Worm (Caenorhabditis elegans) whole organism, mixed stage, embryonic: ENCODE results near the gene E02H1.5.

Source experiments
- M03D4.4 ChIP-seq: sonication (generic microtip); optimal IDR thresholded peaks from 2 replicates; lab custom pipeline; 2017; ENCODE audit warnings: mild to moderate bottlenecking, missing genetic modification characterization, missing compliant biosample characterization
- bed-3 ChIP-seq: fragments of 200-800 bp; sonication (Bioruptor generic); optimal IDR thresholded peaks from 3 replicates; lab custom pipeline; 2018; ENCODE audit warnings: mild to moderate bottlenecking, missing genetic modification characterization, moderate library complexity, missing compliant biosample characterization
- blmp-1 ChIP-seq: fragments of 150-350 bp; optimal IDR thresholded peaks from 2 replicates; lab custom pipeline; 2014; ENCODE audit warnings: missing biosample characterization, missing genetic modification characterization
- ceh-43 ChIP-seq: fragments of 200-800 bp; sonication (Bioruptor generic); optimal IDR thresholded peaks from 2 replicates; lab custom pipeline; 2018; ENCODE audit warnings: mild to moderate bottlenecking, missing genetic modification characterization, moderate library complexity, missing compliant biosample characterization
- ceh-83 ChIP-seq: fragments of 200-800 bp; sonication (Bioruptor generic); optimal IDR thresholded peaks from 2 replicates; lab custom pipeline; 2018; ENCODE audit warnings: mild to moderate bottlenecking, missing genetic modification characterization, missing compliant biosample characterization
- ces-1 ChIP-seq: fragments of 150-350 bp; optimal IDR thresholded peaks from 2 replicates; lab custom pipeline; 2014; ENCODE audit warnings: missing biosample characterization, missing genetic modification reagents, missing genetic modification characterization
- cnd-1 ChIP-seq: fragments of 200-800 bp; sonication (Bioruptor generic); optimal IDR thresholded peaks from 2 replicates; lab custom pipeline; 2018; ENCODE audit warnings: mild to moderate bottlenecking, missing genetic modification characterization, missing compliant biosample characterization
- drap-1 ChIP-seq: fragments of 200-800 bp; sonication (Bioruptor generic); optimal IDR thresholded peaks from 3 replicates; lab custom pipeline; 2018; ENCODE audit warnings: mild to moderate bottlenecking, missing genetic modification characterization, missing compliant biosample characterization
- elt-1 ChIP-seq: sonication (generic microtip); optimal IDR thresholded peaks from 2 replicates; lab custom pipeline; 2017; ENCODE audit warnings: missing genetic modification characterization, mild to moderate bottlenecking, missing compliant biosample characterization, antibody characterized with exemption, moderate library complexity, borderline replicate concordance; ENCODE audit not compliant: insufficient read depth
- elt-3 ChIP-seq: fragments of 150-350 bp; optimal IDR thresholded peaks from 2 replicates; lab custom pipeline; 2014; ENCODE audit warnings: missing biosample characterization, missing genetic modification characterization
- flh-1 ChIP-seq: fragments of 200-800 bp; sonication (Bioruptor generic); optimal IDR thresholded peaks from 2 replicates; lab custom pipeline; 2018; ENCODE audit warnings: mild to moderate bottlenecking, missing genetic modification characterization, moderate library complexity, missing compliant biosample characterization
- ham-2 ChIP-seq: fragments of 200-800 bp; sonication (Bioruptor generic); optimal IDR thresholded peaks from 2 replicates; lab custom pipeline; 2018; ENCODE audit warnings: mild to moderate bottlenecking, missing genetic modification characterization, missing compliant biosample characterization
- lin-13 ChIP-seq: fragments of 150-350 bp; optimal IDR thresholded peaks from 2 replicates; lab custom pipeline; 2014; ENCODE audit warnings: missing biosample characterization, missing genetic modification characterization
- lin-32 ChIP-seq: fragments of 200-800 bp; sonication (Bioruptor generic); optimal IDR thresholded peaks from 2 replicates; lab custom pipeline; 2018; ENCODE audit warnings: mild to moderate bottlenecking, missing genetic modification characterization, missing compliant biosample characterization
- mab-5 ChIP-seq: fragments of 150-350 bp; optimal IDR thresholded peaks from 2 replicates; lab custom pipeline; 2014; ENCODE audit warnings: missing biosample characterization, missing genetic modification characterization
- nhr-12 ChIP-seq: fragments of 150-350 bp; optimal IDR thresholded peaks from 2 replicates; lab custom pipeline; 2014; ENCODE audit warnings: missing biosample characterization, missing genetic modification characterization
- nhr-2 ChIP-seq: fragments of 150-350 bp; optimal IDR thresholded peaks from 2 replicates; lab custom pipeline; 2014; ENCODE audit warnings: missing biosample characterization, missing genetic modification characterization
- nhr-237 ChIP-seq: fragments of 150-350 bp; optimal IDR thresholded peaks from 2 replicates; lab custom pipeline; 2014; ENCODE audit warnings: missing biosample characterization, missing genetic modification characterization
- nhr-28 ChIP-seq: fragments of 150-350 bp; optimal IDR thresholded peaks from 2 replicates; lab custom pipeline; 2014; ENCODE audit warnings: missing biosample characterization, missing genetic modification characterization
- nhr-76 ChIP-seq: sonication (generic microtip); optimal IDR thresholded peaks from 2 replicates; lab custom pipeline; 2017; ENCODE audit warnings: missing biosample characterization, missing genetic modification characterization
- pha-4 ChIP-seq: fragments of 150-350 bp; optimal IDR thresholded peaks from 2 replicates; lab custom pipeline; 2018; ENCODE audit warnings: missing biosample characterization, missing genetic modification reagents, missing genetic modification characterization
- sem-2 ChIP-seq: fragments of 200-800 bp; sonication (Bioruptor generic); optimal IDR thresholded peaks from 2 replicates; lab custom pipeline; 2018; ENCODE audit warnings: mild to moderate bottlenecking, missing genetic modification characterization, missing compliant biosample characterization
- snpc-4 ChIP-seq: fragments of 150-350 bp; optimal IDR thresholded peaks from 2 replicates; lab custom pipeline; 2014; ENCODE audit warnings: missing biosample characterization, missing genetic modification characterization
- sptf-1 ChIP-seq: sonication (generic microtip); optimal IDR thresholded peaks from 2 replicates; lab custom pipeline; 2017; ENCODE audit warnings: mild to moderate bottlenecking, missing genetic modification characterization, moderate library complexity, missing compliant biosample characterization
- unc-39 ChIP-seq: fragments of 150-350 bp; optimal IDR thresholded peaks from 2 replicates; lab custom pipeline; 2014; ENCODE audit warnings: missing biosample characterization, missing genetic modification characterization
- unc-62 ChIP-seq: fragments of 150-350 bp; optimal IDR thresholded peaks from 2 replicates; lab custom pipeline; 2014; ENCODE audit warnings: missing biosample characterization, missing genetic modification reagents, missing genetic modification characterization
- ztf-11 ChIP-seq: fragments of 150-350 bp; optimal IDR thresholded peaks from 2 replicates; lab custom pipeline; 2014; ENCODE audit warnings: missing biosample characterization, missing genetic modification characterization

E02H1.5 gene

DNA sequence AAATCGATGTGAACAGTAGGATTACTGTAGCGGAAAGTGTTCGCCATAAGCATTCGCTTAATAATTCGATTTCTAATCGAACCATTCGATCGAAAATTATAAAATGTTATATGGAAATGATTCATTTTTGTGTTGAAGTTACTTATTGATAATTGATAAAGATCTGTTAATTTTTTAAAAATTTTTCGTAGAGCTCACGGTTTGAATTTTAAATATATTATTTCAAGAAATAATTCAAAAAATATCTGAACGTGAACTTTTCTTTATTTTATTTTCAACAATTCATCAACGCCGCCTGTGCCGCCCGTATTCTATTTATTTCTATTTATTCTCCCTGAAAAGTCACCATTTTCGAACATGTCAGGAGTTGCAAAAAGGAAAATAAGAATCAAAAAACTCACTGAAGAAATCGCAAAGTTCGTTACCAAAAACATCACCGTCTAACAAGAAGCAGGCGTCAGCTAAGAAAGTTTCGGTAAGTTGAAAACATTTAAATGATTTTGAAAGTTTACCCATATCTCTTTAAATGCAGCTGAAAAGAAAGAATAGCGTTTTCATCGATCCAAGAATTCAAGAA, 16.4 kb downstream of the E02H1.5 start, which contains the start of the genes T15H9.5 and T15H9.4:
T15H9.5 (minus strand) TSS at position 101 of the 577 bp plus-strand sequence.
T15H9.4 (plus strand) TSS at position 527 of the 577 bp plus-strand sequence.
- TF ChIP-seq snpc-4 (tag; lab: Kevin White, UChicago), result no peak
- TF ChIP-seq drap-1 (GFP tag; lab: Kevin White, UChicago), result no peak

- TF ChIP-seq nhr-76, result no peak
- no peak for TF ChIP-seq ztf-11 (tag; lab: Kevin White, UChicago)
- TF ChIP-seq nhr-2 (tag; lab: Kevin White, UChicago), result no peak
- TF ChIP-seq ceh-83 (GFP tag; lab: Kevin White, UChicago), result no peak
- TF ChIP-seq flh-1 (GFP tag; lab: Kevin White, UChicago), result no peak
- TF ChIP-seq sem-2 (GFP tag; lab: Kevin White, UChicago), result no peak
- TF ChIP-seq elt-3 (tag; lab: Kevin White, UChicago), result no peak
- TF ChIP-seq sptf-1 (tag; lab: Kevin White, UChicago), result no peak
- no peak for TF ChIP-seq mab-5 (tag; lab: Kevin White, UChicago)
- TF ChIP-seq bed-3 (GFP tag; lab: Kevin White, UChicago), result no peak
- TF ChIP-seq lin-13 (tag; lab: Kevin White, UChicago), result no peak
- TF ChIP-seq elt-1 (tag; lab: Kevin White, UChicago), result no peak
- TF ChIP-seq nhr-28 (tag; lab: Kevin White, UChicago), result no peak
- TF ChIP-seq unc-62 (GFP tag; lab: Kevin White, UChicago), result no peak
- TF ChIP-seq nhr-237 (tag; lab: Kevin White, UChicago), result no peak
Measured at ce11 chrII:9614728-9615127, 19.7 kb downstream of the E02H1.5 start, which contains the start of gene hlh-6. Gene hlh-6, minus strand, starts transcription at chrII:9614828.

ce11 chrII:9617039-9617901, 22.2 kb downstream of the E02H1.5 start, which contains the start of gene hal-3:
Gene hal-3, minus strand, starts transcription at chrII:9617125.
- TF ChIP-seq ceh-43 (GFP tag; lab: Kevin White, UChicago), result no peak
- no peak for TF ChIP-seq bed-3 (GFP tag; lab: Kevin White, UChicago)
- no peak for TF ChIP-seq ztf-11 (tag; lab: Kevin White, UChicago)
- no peak for TF ChIP-seq elt-3 (tag; lab: Kevin White, UChicago)
- no peak for TF ChIP-seq pha-4 (tag; lab: Kevin White, UChicago)
- TF ChIP-seq ces-1 (GFP tag; lab: Kevin White, UChicago), result no peak
- TF ChIP-seq sptf-1 (tag; lab: Kevin White, UChicago), result peak; percentile 2
- TF ChIP-seq ham-2 (GFP tag; lab: Kevin White, UChicago), result no peak

ce11 chrII:9617902-9618245, 22.9 kb downstream of the E02H1.5 start:
- TF ChIP-seq lin-32 (GFP tag; lab: Kevin White, UChicago) (no peak), nhr-76 (no peak), sptf-1 (tag; lab: Kevin White, UChicago) (no peak), ces-1 (GFP tag; lab: Kevin White, UChicago) (no peak), cnd-1 (tag; lab: Kevin White, UChicago) (no peak), nhr-237 (tag; lab: Kevin White, UChicago) (no peak), unc-39 (tag; lab: Kevin White, UChicago) (no peak), blmp-1 (tag; lab: Kevin White, UChicago) (no peak), flh-1 (GFP tag; lab: Kevin White, UChicago) (no peak), pha-4 (tag; lab: Kevin White, UChicago) (no peak), unc-62 (GFP tag; lab: Kevin White, UChicago) (no peak), M03D4.4 (tag; lab: Kevin White, UChicago) (no peak)

DNA sequence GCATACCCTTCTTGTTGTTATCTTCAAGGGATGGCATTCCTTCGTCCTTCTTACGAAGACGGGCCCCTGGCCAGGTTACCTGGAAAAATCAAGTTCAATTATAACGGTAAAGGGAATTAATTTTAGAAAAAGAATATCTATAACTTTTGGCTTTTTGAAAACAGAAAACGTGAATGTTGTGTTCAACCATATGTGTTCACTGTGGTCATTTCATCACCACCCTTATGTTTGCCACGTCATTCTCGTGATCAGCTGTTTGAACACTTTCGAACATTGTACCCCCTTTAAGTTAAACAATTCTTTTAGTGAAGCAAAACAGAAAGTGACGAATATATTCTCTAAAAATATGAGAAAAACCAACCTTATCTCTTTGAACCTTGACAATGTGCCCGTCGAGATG, 23.7 kb downstream of the E02H1.5 start:
- no peak for TF ChIP-seq sem-2 (GFP tag; lab: Kevin White, UChicago)
- no peak for TF ChIP-seq snpc-4 (tag; lab: Kevin White, UChicago)
- TF ChIP-seq nhr-12, result no peak
- TF ChIP-seq cnd-1 (tag; lab: Kevin White, UChicago), result no peak
- no peak for TF ChIP-seq flh-1 (GFP tag; lab: Kevin White, UChicago)
- TF ChIP-seq blmp-1 (tag; lab: Kevin White, UChicago), result no peak
- no peak for TF ChIP-seq nhr-76
- TF ChIP-seq elt-1 (tag; lab: Kevin White, UChicago), result no peak
- TF ChIP-seq mab-5 (tag; lab: Kevin White, UChicago), result no peak
